Fruit fly (Drosophila melanogaster) whole organism, wandering third instar larva: ENCODE measurements around the gene CG9004.

Experiments used
- Abd-B ChIP-seq: fragments of >200 bp; optimal IDR thresholded peaks from 2 replicates; lab custom pipeline; 2017; ENCODE audit warnings: missing biosample characterization, missing genetic modification characterization
- CG32264 ChIP-seq: fragments of 200-800 bp; sonication (Bioruptor generic); optimal IDR thresholded peaks from 2 replicates; lab custom pipeline; 2016; ENCODE audit warnings: missing biosample characterization, missing genetic modification characterization
- CG9705 ChIP-seq: fragments of 200-800 bp; sonication (Bioruptor generic); optimal IDR thresholded peaks from 2 replicates; lab custom pipeline; 2018; ENCODE audit warnings: missing biosample characterization, mild to moderate bottlenecking, missing genetic modification characterization
- CrebA ChIP-seq: fragments of 200-800 bp; sonication (Bioruptor generic); optimal IDR thresholded peaks from 2 replicates; lab custom pipeline; 2016; ENCODE audit warnings: missing biosample characterization, mild to moderate bottlenecking, missing genetic modification characterization, borderline replicate concordance
- Dfd ChIP-seq: fragments of >200 bp; optimal IDR thresholded peaks from 2 replicates; lab custom pipeline; 2017; ENCODE audit warnings: missing biosample characterization, missing genetic modification characterization
- Dif ChIP-seq: fragments of 200-275, 200-300 bp; sonication (Bioruptor generic); optimal IDR thresholded peaks from 2 replicates; lab custom pipeline; 2018; ENCODE audit warnings: missing biosample characterization, missing genetic modification characterization; ENCODE audit not compliant: partially characterized antibody
- GATAd ChIP-seq: sonication (Bioruptor generic); optimal IDR thresholded peaks from 2 replicates; lab custom pipeline; 2016; ENCODE audit warnings: missing biosample characterization, missing genetic modification characterization
- HLH106 ChIP-seq: fragments of 200-800 bp; optimal IDR thresholded peaks from 3 replicates; lab custom pipeline; 2019; ENCODE audit warnings: missing biosample characterization, mild to moderate bottlenecking, missing genetic modification characterization, moderate library complexity
- Hnf4 ChIP-seq: fragments of 200-800 bp; sonication (Bioruptor generic); optimal IDR thresholded peaks from 2 replicates; lab custom pipeline; 2016; ENCODE audit warnings: missing biosample characterization, mild to moderate bottlenecking, missing genetic modification characterization
- Hr78 ChIP-seq: fragments of >200 bp; optimal IDR thresholded peaks from 2 replicates; lab custom pipeline; 2017; ENCODE audit warnings: missing biosample characterization, missing genetic modification characterization
- Hr83 ChIP-seq: fragments of 200-300 bp; sonication (Bioruptor generic); optimal IDR thresholded peaks from 2 replicates; lab custom pipeline; 2016; ENCODE audit warnings: missing biosample characterization, mild to moderate bottlenecking, missing genetic modification characterization, moderate library complexity; ENCODE audit not compliant: poor library complexity, severe bottlenecking
- Jra ChIP-seq: sonication (Bioruptor generic); optimal IDR thresholded peaks from 2 replicates; lab custom pipeline; 2016; ENCODE audit warnings: missing biosample characterization, missing genetic modification characterization
- Mio ChIP-seq: sonication (Bioruptor generic); optimal IDR thresholded peaks from 2 replicates; lab custom pipeline; 2016; ENCODE audit warnings: missing biosample characterization, missing genetic modification characterization
- Myc ChIP-seq: fragments of >200 bp; optimal IDR thresholded peaks from 2 replicates; lab custom pipeline; 2017
- N ChIP-seq: fragments of >200 bp; optimal IDR thresholded peaks from 2 replicates; lab custom pipeline; 2018; ENCODE audit warnings: missing biosample characterization, missing external identifiers, missing genetic modification characterization
- OdsH ChIP-seq: fragments of 200-800 bp; sonication (Bioruptor generic); optimal IDR thresholded peaks from 2 replicates; lab custom pipeline; 2016; ENCODE audit warnings: missing biosample characterization, mild to moderate bottlenecking, missing genetic modification characterization
- Rel ChIP-seq, 2 experiments: fragments of 200-800 bp; sonication (Bioruptor generic) in 1 of 2; optimal IDR thresholded peaks; 2 replicates in 1 of 2; 3 replicates in 1 of 2; lab custom pipeline; 2016 to 2019; ENCODE audit warnings: mild to moderate bottlenecking in 2 of 2, missing biosample characterization in 2 of 2, missing genetic modification characterization in 2 of 2, moderate library complexity in 1 of 2
- Sp1 ChIP-seq: fragments of 200-800 bp; sonication (Bioruptor generic); optimal IDR thresholded peaks from 3 replicates; lab custom pipeline; 2019; ENCODE audit warnings: missing biosample characterization, mild to moderate bottlenecking, missing genetic modification characterization, moderate library complexity
- Vsx2 ChIP-seq: fragments of 200-300, 225-300 bp; sonication (Bioruptor generic); optimal IDR thresholded peaks from 2 replicates; lab custom pipeline; 2018; ENCODE audit warnings: missing biosample characterization, missing genetic modification characterization; ENCODE audit not compliant: partially characterized antibody
- br ChIP-seq: fragments of 200-800 bp; sonication (Bioruptor generic); optimal IDR thresholded peaks from 2 replicates; lab custom pipeline; 2016; ENCODE audit warnings: missing biosample characterization, missing genetic modification characterization
- brk ChIP-seq: fragments of 200-800 bp; sonication (Bioruptor generic); optimal IDR thresholded peaks from 2 replicates; lab custom pipeline; 2016; ENCODE audit warnings: missing biosample characterization, mild to moderate bottlenecking, missing genetic modification characterization
- dl ChIP-seq, 2 experiments: fragments of 175-275, 200-275 bp in 1 of 2; fragments of 200-275 bp in 1 of 2; sonication (Bioruptor generic); optimal IDR thresholded peaks; lab custom pipeline; 2018; ENCODE audit warnings: mild to moderate bottlenecking in 2 of 2, missing biosample characterization in 2 of 2, missing genetic modification characterization in 2 of 2, moderate library complexity in 2 of 2; ENCODE audit not compliant: partially characterized antibody in 2 of 2, insufficient read depth in 1 of 2
- dmrt93B ChIP-seq: fragments of 200-800 bp; sonication (Bioruptor generic); optimal IDR thresholded peaks from 2 replicates; lab custom pipeline; 2018; ENCODE audit warnings: missing biosample characterization, mild to moderate bottlenecking, missing genetic modification characterization
- dsf ChIP-seq: sonication (Bioruptor generic); optimal IDR thresholded peaks from 2 replicates; lab custom pipeline; 2016; ENCODE audit warnings: missing biosample characterization, missing genetic modification characterization, borderline replicate concordance
- ey ChIP-seq: fragments of 200-800 bp; sonication (Bioruptor generic); optimal IDR thresholded peaks from 2 replicates; lab custom pipeline; 2016; ENCODE audit warnings: missing biosample characterization, missing genetic modification characterization
- foxo ChIP-seq, 2 experiments: fragments of 200-800 bp; sonication (Bioruptor generic); optimal IDR thresholded peaks; 2 replicates in 1 of 2; 3 replicates in 1 of 2; lab custom pipeline; 2016 to 2017; ENCODE audit warnings: missing biosample characterization in 2 of 2, missing genetic modification characterization in 2 of 2
- fru ChIP-seq: fragments of 200-800 bp; sonication (Bioruptor generic); optimal IDR thresholded peaks from 3 replicates; lab custom pipeline; 2016; ENCODE audit warnings: missing biosample characterization, mild to moderate bottlenecking, missing genetic modification characterization
- h ChIP-seq: fragments of 200-800 bp; sonication (Bioruptor generic); optimal IDR thresholded peaks from 3 replicates; lab custom pipeline; 2016; ENCODE audit warnings: missing biosample characterization, mild to moderate bottlenecking, missing genetic modification characterization
- jim ChIP-seq: fragments of 175-275, 200-325 bp; sonication (Bioruptor generic); optimal IDR thresholded peaks from 2 replicates; lab custom pipeline; 2016; ENCODE audit warnings: missing biosample characterization, mild to moderate bottlenecking, missing genetic modification characterization
- lola ChIP-seq: fragments of >200 bp; optimal IDR thresholded peaks from 2 replicates; lab custom pipeline; 2017; ENCODE audit warnings: missing biosample characterization, missing genetic modification characterization
- pan ChIP-seq: fragments of >200 bp; optimal IDR thresholded peaks from 2 replicates; lab custom pipeline; 2017
- psq ChIP-seq: fragments of 200-800 bp; sonication (Bioruptor generic); optimal IDR thresholded peaks from 3 replicates; lab custom pipeline; 2017; ENCODE audit warnings: missing biosample characterization, mild to moderate bottlenecking, missing genetic modification characterization, moderate library complexity
- rgr ChIP-seq: fragments of 200-800 bp; sonication (Bioruptor generic); optimal IDR thresholded peaks from 3 replicates; lab custom pipeline; 2016; ENCODE audit warnings: missing biosample characterization, mild to moderate bottlenecking, missing genetic modification characterization
- sage ChIP-seq: fragments of 200-800 bp; sonication (Bioruptor generic); optimal IDR thresholded peaks from 2 replicates; lab custom pipeline; 2016; ENCODE audit warnings: missing biosample characterization, mild to moderate bottlenecking, missing genetic modification characterization
- sv ChIP-seq: fragments of 200-800 bp; sonication (Bioruptor generic); optimal IDR thresholded peaks from 3 replicates; lab custom pipeline; 2016; ENCODE audit warnings: missing biosample characterization, missing genetic modification characterization
- tai ChIP-seq: sonication (Bioruptor generic); optimal IDR thresholded peaks from 2 replicates; lab custom pipeline; 2016; ENCODE audit warnings: missing biosample characterization, missing genetic modification characterization
- usp ChIP-seq: fragments of >200 bp; optimal IDR thresholded peaks from 2 replicates; lab custom pipeline; 2017; ENCODE audit warnings: missing biosample characterization, missing genetic modification characterization
- woc ChIP-seq: sonication (Bioruptor generic); optimal IDR thresholded peaks from 2 replicates; lab custom pipeline; 2016; ENCODE audit warnings: missing biosample characterization, mild to moderate bottlenecking, missing genetic modification characterization

Gene CG9004

DNA sequence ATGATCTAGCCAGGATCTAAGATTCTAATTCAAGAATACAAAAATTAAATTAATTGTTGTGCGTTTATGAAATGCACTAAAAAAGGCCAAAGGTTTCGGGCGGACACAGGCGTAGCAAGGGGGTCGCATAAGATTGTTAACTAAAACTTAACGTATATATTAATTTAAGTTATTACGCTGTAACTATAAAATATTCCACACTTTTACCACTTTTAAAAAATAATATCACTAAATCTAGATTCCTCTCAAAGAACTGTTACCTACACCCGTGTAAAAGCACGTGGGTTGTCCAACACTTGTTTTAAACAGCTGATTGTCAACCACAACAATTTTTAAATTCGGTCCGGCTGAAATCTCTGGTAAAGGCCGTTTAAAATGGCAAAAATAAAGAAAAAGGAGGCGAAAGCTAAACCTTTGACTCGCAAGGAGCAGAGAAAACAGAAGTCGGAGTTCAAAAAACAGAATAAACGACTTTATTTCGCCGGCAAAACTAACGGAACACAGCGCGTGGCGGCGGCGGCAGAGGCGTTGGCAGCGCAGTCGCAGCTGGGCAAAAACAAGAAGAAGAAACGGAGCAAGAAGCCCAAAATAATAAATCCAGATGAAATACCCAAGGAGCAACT, at the start of gene CG9004, which contains the start of gene mRpL23:
Gene CG9004 (plus strand): TSS at position 308 of the 623 bp plus-strand sequence.
Gene mRpL23 (minus strand): TSS at position 284 of the 623 bp plus-strand sequence.
- TF ChIP-seq GATAd (GFP tag; lab: Kevin White, UChicago): peak; percentile 98
- peak; percentile 87 for TF ChIP-seq Rel (GFP tag; optimal IDR thresholded peaks at IDR 0.05; lab: Kevin White, UChicago)
- TF ChIP-seq Rel (tag; optimal IDR thresholded peaks at IDR 0.05; lab: Kevin White, UChicago): peak; percentile 91
- peak; percentile 97 for TF ChIP-seq CG32264 (GFP tag; lab: Kevin White, UChicago)
- TF ChIP-seq psq: peak; percentile 98
- no peak for TF ChIP-seq CrebA (GFP tag; lab: Kevin White, UChicago)
- peak; percentile 99 for TF ChIP-seq HLH106 (tag; lab: Kevin White, UChicago)
- TF ChIP-seq Abd-B (GFP tag; lab: Kevin White, UChicago): no peak
- peak; percentile 100 for TF ChIP-seq h (GFP tag; lab: Kevin White, UChicago)
- peak; percentile 100 for TF ChIP-seq rgr
- peak; percentile 91 for TF ChIP-seq jim (GFP tag; lab: Kevin White, UChicago)
- peak; percentile 98 for TF ChIP-seq Jra (GFP tag; lab: Kevin White, UChicago)
- no peak for TF ChIP-seq Hr78
- peak; percentile 97 for TF ChIP-seq dsf (GFP tag; lab: Kevin White, UChicago)
- peak; percentile 99 for TF ChIP-seq Hnf4 (GFP tag; lab: Kevin White, UChicago)
- peak; percentile 99 for TF ChIP-seq Sp1 (GFP tag; lab: Kevin White, UChicago)
- no peak for TF ChIP-seq Vsx2 (GFP tag; lab: Kevin White, UChicago)
- TF ChIP-seq tai (GFP tag; lab: Kevin White, UChicago): no peak
- TF ChIP-seq dl (GFP tag; optimal IDR thresholded peaks at IDR 0.05; lab: Kevin White, UChicago; ENCODE audit: insufficient read depth in 1 of 2, partially characterized antibody in 2 of 2): no peak
- TF ChIP-seq dmrt93B (GFP tag; lab: Kevin White, UChicago): peak; percentile 99
- peak; percentile 99 for TF ChIP-seq br (GFP tag; lab: Kevin White, UChicago)
- TF ChIP-seq Dif (GFP tag; lab: Kevin White, UChicago): no peak
- TF ChIP-seq Dfd: peak; percentile 97
- peak; percentile 37 for TF ChIP-seq Myc (lab: Kevin White, UChicago)
- no peak for TF ChIP-seq usp (GFP tag; lab: Kevin White, UChicago)
- peak; percentile 92 for TF ChIP-seq Mio (GFP tag; lab: Kevin White, UChicago)
- TF ChIP-seq brk (GFP tag; lab: Kevin White, UChicago): peak; percentile 98
- TF ChIP-seq fru (GFP tag; lab: Kevin White, UChicago): peak; percentile 99
- peak; percentile 96 for TF ChIP-seq woc (GFP tag; lab: Kevin White, UChicago)
- no peak for TF ChIP-seq lola (GFP tag; lab: Kevin White, UChicago)
- peak; percentile 99 for TF ChIP-seq sv (GFP tag; lab: Kevin White, UChicago)
- TF ChIP-seq Hr83 (GFP tag; lab: Kevin White, UChicago): peak; percentile 96
- peak; percentile 91 to 99 for TF ChIP-seq foxo (GFP tag; optimal IDR thresholded peaks at IDR 0.05; lab: Kevin White, UChicago)
- peak; percentile 98 for TF ChIP-seq CG9705 (GFP tag; lab: Kevin White, UChicago)
- TF ChIP-seq pan: no peak
- TF ChIP-seq ey (GFP tag; lab: Kevin White, UChicago): peak; percentile 99
- TF ChIP-seq N (GFP tag; lab: Kevin White, UChicago): no peak
- TF ChIP-seq OdsH (GFP tag; lab: Kevin White, UChicago): peak; percentile 99
- TF ChIP-seq sage: peak; percentile 97
- TF ChIP-seq, all 38 proteins: peak for 27

DNA sequence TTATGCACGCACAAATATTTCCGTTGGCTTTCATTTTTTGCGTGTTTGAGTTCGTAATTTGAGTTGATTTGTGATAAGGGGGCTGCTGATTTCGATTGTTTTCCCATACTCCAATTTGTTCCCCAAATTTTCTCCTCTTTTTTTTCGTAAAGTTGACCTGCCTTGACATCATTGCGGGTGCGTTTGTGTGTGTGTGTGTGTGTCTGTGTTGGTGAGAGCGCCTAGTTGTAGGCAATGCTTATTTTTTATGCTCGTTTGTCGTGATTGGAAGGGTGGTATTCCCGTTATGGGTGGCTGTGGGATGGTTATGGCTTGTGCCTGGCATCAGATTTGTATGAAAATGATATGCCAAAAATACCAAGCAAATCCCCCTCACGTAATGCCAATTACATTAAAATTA, 48.3 kb upstream of the CG9004 start:
- TF ChIP-seq psq: no peak
- TF ChIP-seq brk (GFP tag; lab: Kevin White, UChicago): no peak
- TF ChIP-seq Dfd: peak; percentile 90
- no peak for TF ChIP-seq woc (GFP tag; lab: Kevin White, UChicago)
- TF ChIP-seq, all 38 proteins: peak for 1
